Worm (Caenorhabditis elegans): Measurements from ENCODE around the gene hot-7.

ce11 chrII:14218142-14218541 is 6.9 kb downstream of the hot-7 start:
- TF ChIP-seq ces-1 (GFP tag; optimal IDR thresholded peaks at IDR 0.05) (no peak), unc-62 (GFP tag; optimal IDR thresholded peaks at IDR 0.05) (no peak), nhr-28 (tag; optimal IDR thresholded peaks at IDR 0.05) (no peak), hlh-1 (tag; optimal IDR thresholded peaks at IDR 0.05) (no peak), blmp-1 (tag; optimal IDR thresholded peaks at IDR 0.05) (no peak), elt-3 (tag; optimal IDR thresholded peaks at IDR 0.05) (no peak), lin-32 (GFP tag; optimal IDR thresholded peaks at IDR 0.05) (no peak), unc-39 (tag; optimal IDR thresholded peaks at IDR 0.05) (no peak), ceh-83 (GFP tag; optimal IDR thresholded peaks at IDR 0.05) (no peak), unc-120 (tag; optimal IDR thresholded peaks at IDR 0.05; ENCODE audit: poor library complexity, severe bottlenecking) (no peak)

Measured in whole organism, mixed stage, embryonic.